Worm (Caenorhabditis elegans) whole organism, L1 larva: ENCODE data around the gene serp-1.2.

Experiments
- C34B4.2 ChIP-seq: sonication (generic microtip); optimal IDR thresholded peaks from 2 replicates; lab custom pipeline; 2017; ENCODE audit warnings: mild to moderate bottlenecking, missing genetic modification characterization, missing compliant biosample characterization
- F16B12.6 ChIP-seq: fragments of 150-350 bp; optimal IDR thresholded peaks from 2 replicates; lab custom pipeline; 2014; ENCODE audit warnings: missing biosample characterization, missing genetic modification characterization
- Y116A8C.19 ChIP-seq: sonication (generic microtip); optimal IDR thresholded peaks from 2 replicates; lab custom pipeline; 2016; ENCODE audit warnings: missing compliant biosample characterization, missing genetic modification characterization, borderline replicate concordance
- aly-2 ChIP-seq: fragments of 150-350 bp; optimal IDR thresholded peaks from 2 replicates; lab custom pipeline; 2014; ENCODE audit warnings: missing biosample characterization, missing genetic modification characterization
- blmp-1 ChIP-seq: fragments of 150-350 bp; optimal IDR thresholded peaks from 2 replicates; lab custom pipeline; 2014; ENCODE audit warnings: missing biosample characterization, missing genetic modification characterization
- ceh-63 ChIP-seq: fragments of 200-800 bp; sonication (Bioruptor generic); optimal IDR thresholded peaks from 2 replicates; lab custom pipeline; 2018; ENCODE audit warnings: mild to moderate bottlenecking, missing genetic modification characterization, missing compliant biosample characterization
- ceh-8 ChIP-seq: fragments of 200-800 bp; sonication (Bioruptor generic); optimal IDR thresholded peaks from 2 replicates; lab custom pipeline; 2018; ENCODE audit warnings: mild to moderate bottlenecking, missing genetic modification characterization, moderate library complexity, missing compliant biosample characterization
- ceh-90 ChIP-seq: sonication (generic microtip); optimal IDR thresholded peaks from 2 replicates; lab custom pipeline; 2016; ENCODE audit warnings: missing genetic modification characterization, missing compliant biosample characterization
- dsc-1 ChIP-seq: sonication (generic microtip); optimal IDR thresholded peaks from 2 replicates; lab custom pipeline; 2016; ENCODE audit warnings: mild to moderate bottlenecking, missing genetic modification characterization, missing compliant biosample characterization
- efl-1 ChIP-seq, 4 experiments: fragments of 150-350 bp; optimal IDR thresholded peaks in 3 of 4; peaks in 1 of 4; 1 replicate in 1 of 4; 2 replicates in 3 of 4; lab custom pipeline; 2014; ENCODE audit warnings: missing biosample characterization in 2 of 4, missing genetic modification characterization in 2 of 4, missing genetic modification reagents in 2 of 4
- elt-2 ChIP-seq: sonication (generic microtip); optimal IDR thresholded peaks from 2 replicates; lab custom pipeline; 2016; ENCODE audit warnings: missing genetic modification characterization, mild to moderate bottlenecking, inconsistent platforms, missing compliant biosample characterization, missing genetic modification reagents
- elt-3 ChIP-seq, 6 experiments: fragments of 150-350 bp in 1 of 6; sonication (generic microtip); optimal IDR thresholded peaks; 2 replicates each; lab custom pipeline; 2017 to 2018; ENCODE audit warnings: missing biosample characterization in 6 of 6, missing genetic modification characterization in 6 of 6, inconsistent platforms in 1 of 6
- ets-5 ChIP-seq: fragments of 200-800 bp; sonication (Bioruptor generic); IDR thresholded peaks from 2 replicates; pipeline ENCODE4 v1.3.6; 2022; ENCODE audit warnings: missing genetic modification characterization, missing compliant biosample characterization
- fkh-10 ChIP-seq: sonication (generic microtip); optimal IDR thresholded peaks from 2 replicates; lab custom pipeline; 2017; ENCODE audit warnings: missing biosample characterization, missing genetic modification reagents, missing genetic modification characterization
- fkh-8 ChIP-seq: sonication (generic microtip); optimal IDR thresholded peaks from 2 replicates; lab custom pipeline; 2016; ENCODE audit warnings: mild to moderate bottlenecking, missing genetic modification characterization, missing compliant biosample characterization
- fos-1 ChIP-seq: fragments of 150-350 bp; optimal IDR thresholded peaks from 2 replicates; lab custom pipeline; 2014; ENCODE audit warnings: missing biosample characterization, missing genetic modification characterization
- hpl-2 ChIP-seq: fragments of 150-350 bp; optimal IDR thresholded peaks from 2 replicates; lab custom pipeline; 2014; ENCODE audit warnings: missing biosample characterization, missing genetic modification reagents, missing genetic modification characterization
- irx-1 ChIP-seq: sonication (generic microtip); optimal IDR thresholded peaks from 2 replicates; lab custom pipeline; 2016; ENCODE audit warnings: missing genetic modification characterization, missing compliant biosample characterization
- isw-1 ChIP-seq: fragments of 200-800 bp; sonication (Bioruptor generic); IDR thresholded peaks from 2 replicates; pipeline ENCODE4 v1.3.6; 2022; ENCODE audit warnings: missing genetic modification characterization, missing compliant biosample characterization
- jun-1 ChIP-seq: fragments of 150-350 bp; optimal IDR thresholded peaks from 2 replicates; lab custom pipeline; 2014; ENCODE audit warnings: missing biosample characterization, missing genetic modification reagents, missing genetic modification characterization
- lin-13 ChIP-seq: fragments of 150-350 bp; optimal IDR thresholded peaks from 2 replicates; lab custom pipeline; 2014; ENCODE audit warnings: missing biosample characterization, missing genetic modification reagents, missing genetic modification characterization
- lin-14 ChIP-seq: fragments of 200-800 bp; sonication (Bioruptor generic); optimal IDR thresholded peaks from 2 replicates; lab custom pipeline; 2018; ENCODE audit warnings: mild to moderate bottlenecking, missing genetic modification characterization, moderate library complexity, missing compliant biosample characterization
- lin-15B ChIP-seq: fragments of 150-350 bp; sonication (generic microtip); optimal IDR thresholded peaks from 3 replicates; lab custom pipeline; 2014; ENCODE audit warnings: missing biosample characterization, missing genetic modification characterization
- lin-35 ChIP-seq, 2 experiments: fragments of 150-350 bp; optimal IDR thresholded peaks; 2 replicates each; lab custom pipeline; 2014; ENCODE audit warnings: missing biosample characterization in 2 of 2, missing genetic modification characterization in 2 of 2, missing genetic modification reagents in 2 of 2
- lsy-2 ChIP-seq, 2 experiments: fragments of 150-350 bp; optimal IDR thresholded peaks; 2 replicates each; lab custom pipeline; 2014; ENCODE audit warnings: missing biosample characterization in 2 of 2, missing genetic modification characterization in 2 of 2
- mdl-1 ChIP-seq, 2 experiments: fragments of 150-350 bp; optimal IDR thresholded peaks; 2 replicates each; lab custom pipeline; 2014 to 2017; ENCODE audit warnings: missing biosample characterization in 2 of 2, missing genetic modification characterization in 2 of 2, inconsistent platforms in 1 of 2
- mef-2 ChIP-seq: fragments of 150-350 bp; optimal IDR thresholded peaks from 2 replicates; lab custom pipeline; 2014; ENCODE audit warnings: missing biosample characterization, missing genetic modification characterization
- mep-1 ChIP-seq: fragments of 150-350 bp; optimal IDR thresholded peaks from 2 replicates; lab custom pipeline; 2014; ENCODE audit warnings: missing biosample characterization, missing genetic modification characterization
- nhr-12 ChIP-seq: sonication (generic microtip); optimal IDR thresholded peaks from 2 replicates; lab custom pipeline; 2017; ENCODE audit warnings: missing biosample characterization, missing genetic modification characterization
- nhr-19 ChIP-seq: fragments of 200-800 bp; sonication (Bioruptor generic); conservative IDR thresholded peaks from 2 replicates; pipeline ENCODE4 v1.3.6; 2022; ENCODE audit warnings: missing genetic modification characterization, missing compliant biosample characterization
- nhr-20 ChIP-seq: sonication (generic microtip); optimal IDR thresholded peaks from 2 replicates; lab custom pipeline; 2016; ENCODE audit warnings: mild to moderate bottlenecking, missing genetic modification characterization, missing compliant biosample characterization
- nhr-237 ChIP-seq: fragments of 150-350 bp; optimal IDR thresholded peaks from 2 replicates; lab custom pipeline; 2014; ENCODE audit warnings: missing biosample characterization, missing genetic modification characterization
- nhr-71 ChIP-seq: sonication (generic microtip); optimal IDR thresholded peaks from 2 replicates; lab custom pipeline; 2016; ENCODE audit warnings: mild to moderate bottlenecking, missing genetic modification characterization, moderate library complexity, missing compliant biosample characterization
- nhr-76 ChIP-seq: sonication (generic microtip); optimal IDR thresholded peaks from 2 replicates; lab custom pipeline; 2017; ENCODE audit warnings: missing biosample characterization, missing genetic modification characterization
- nhr-77 ChIP-seq: fragments of 150-350 bp; optimal IDR thresholded peaks from 2 replicates; lab custom pipeline; 2014; ENCODE audit warnings: missing biosample characterization, missing genetic modification characterization
- nhr-84 ChIP-seq: sonication (generic microtip); optimal IDR thresholded peaks from 2 replicates; lab custom pipeline; 2017; ENCODE audit warnings: missing biosample characterization, missing genetic modification characterization
- nhr-85 ChIP-seq: sonication (generic microtip); peaks from one replicate; lab custom pipeline; 2016; ENCODE audit warnings: missing genetic modification characterization, inconsistent platforms, missing compliant biosample characterization
- rnt-1 ChIP-seq: sonication (generic microtip); optimal IDR thresholded peaks from 2 replicates; lab custom pipeline; 2016; ENCODE audit warnings: mild to moderate bottlenecking, missing genetic modification characterization, moderate library complexity, missing compliant biosample characterization
- skn-1 ChIP-seq: fragments of 150-350 bp; optimal IDR thresholded peaks from 2 replicates; lab custom pipeline; 2014; ENCODE audit warnings: missing biosample characterization, missing genetic modification characterization
- snpc-4 ChIP-seq: fragments of 150-350 bp; optimal IDR thresholded peaks from 2 replicates; lab custom pipeline; 2014; ENCODE audit warnings: missing biosample characterization, missing genetic modification characterization
- snu-23 ChIP-seq: sonication (generic microtip); optimal IDR thresholded peaks from 2 replicates; lab custom pipeline; 2016; ENCODE audit warnings: missing genetic modification characterization, missing compliant biosample characterization
- swsn-7 ChIP-seq: sonication (generic microtip); optimal IDR thresholded peaks from 2 replicates; lab custom pipeline; 2016; ENCODE audit warnings: missing genetic modification characterization, missing compliant biosample characterization
- unc-30 ChIP-seq: sonication (generic microtip); optimal IDR thresholded peaks from 2 replicates; lab custom pipeline; 2017; ENCODE audit warnings: missing biosample characterization, missing genetic modification characterization
- unc-62 ChIP-seq: fragments of 150-350 bp; optimal IDR thresholded peaks from 2 replicates; lab custom pipeline; 2014; ENCODE audit warnings: missing biosample characterization, missing genetic modification reagents, missing genetic modification characterization
- unc-86 ChIP-seq: sonication (generic microtip); optimal IDR thresholded peaks from 2 replicates; lab custom pipeline; 2016; ENCODE audit warnings: missing genetic modification characterization, missing compliant biosample characterization
- unc-98 ChIP-seq: fragments of 200-800 bp; sonication (Bioruptor generic); IDR thresholded peaks from 2 replicates; pipeline ENCODE4 v1.3.6; 2022; ENCODE audit warnings: missing genetic modification characterization, missing compliant biosample characterization
- vab-15 ChIP-seq: sonication (generic microtip); optimal IDR thresholded peaks from 2 replicates; lab custom pipeline; 2017; ENCODE audit warnings: missing genotype, mild to moderate bottlenecking, missing genetic modification characterization, missing compliant biosample characterization
- xbp-1 ChIP-seq: sonication (generic microtip); optimal IDR thresholded peaks from 2 replicates; lab custom pipeline; 2016; ENCODE audit warnings: missing genetic modification characterization, missing compliant biosample characterization
- ztf-4 ChIP-seq: fragments of 150-350 bp; optimal IDR thresholded peaks from 2 replicates; lab custom pipeline; 2014; ENCODE audit warnings: missing biosample characterization, missing genetic modification characterization

Gene serp-1.2

ce11 chrIV:8234088-8234496 is 8.6 kb downstream of the serp-1.2 start:
- peak; percentile 59 for TF ChIP-seq nhr-20 (tag; lab: Kevin White, UChicago)
- TF ChIP-seq lin-15B (tag; lab: Kevin White, UChicago), result no peak
- TF ChIP-seq C34B4.2 (tag; lab: Kevin White, UChicago), result no peak
- peak in 1 of 6 experiments; percentile 0 for TF ChIP-seq elt-3 (tag; optimal IDR thresholded peaks at IDR 0.05; lab: Kevin White, UChicago)
- no peak for TF ChIP-seq elt-2 (tag; lab: Kevin White, UChicago)
- no peak for TF ChIP-seq nhr-19
- no peak for TF ChIP-seq efl-1 (optimal IDR thresholded peaks at IDR 0.05; lab: Kevin White, UChicago)
- TF ChIP-seq efl-1 (GFP tag; optimal IDR thresholded peaks at IDR 0.05 in 1 of 2; lab: Kevin White, UChicago), result peak in 1 of 2 experiments; percentile 75
- TF ChIP-seq snu-23, result peak; percentile 22
- TF ChIP-seq lin-14 (GFP tag; lab: Kevin White, UChicago), result peak; percentile 39
- TF ChIP-seq blmp-1 (tag; lab: Kevin White, UChicago), result peak; percentile 57
- TF ChIP-seq nhr-71, result peak; percentile 1
- peak in 1 of 2 experiments; percentile 31 for TF ChIP-seq mdl-1 (tag; optimal IDR thresholded peaks at IDR 0.05; lab: Kevin White, UChicago)

- TF ChIP-seq mdl-1 (tag; optimal IDR thresholded peaks at IDR 0.05; lab: Kevin White, UChicago) (no peak), dsc-1 (tag; lab: Kevin White, UChicago) (peak; percentile 45), F16B12.6 (tag; lab: Kevin White, UChicago) (no peak), mep-1 (tag; lab: Kevin White, UChicago) (peak; percentile 11), ets-5 (no peak), Y116A8C.19 (tag; lab: Kevin White, UChicago) (no peak), vab-15 (tag; lab: Kevin White, UChicago) (no peak), unc-62 (GFP tag; lab: Kevin White, UChicago) (no peak), unc-86 (tag; lab: Kevin White, UChicago) (no peak), lin-13 (GFP tag; lab: Kevin White, UChicago) (no peak), aly-2 (tag; lab: Kevin White, UChicago) (no peak), swsn-7 (tag; lab: Kevin White, UChicago) (peak; percentile 7), nhr-237 (no peak), efl-1 (optimal IDR thresholded peaks at IDR 0.05; lab: Kevin White, UChicago) (no peak), efl-1 (GFP tag; optimal IDR thresholded peaks at IDR 0.05 in 1 of 2; lab: Kevin White, UChicago) (no peak), fkh-8 (tag; lab: Kevin White, UChicago) (peak; percentile 80), C34B4.2 (tag; lab: Kevin White, UChicago) (no peak), nhr-76 (tag; lab: Kevin White, UChicago) (no peak), nhr-12 (tag; lab: Kevin White, UChicago) (no peak), lin-14 (GFP tag; lab: Kevin White, UChicago) (peak; percentile 54), jun-1 (no peak), irx-1 (tag; lab: Kevin White, UChicago) (no peak), nhr-77 (tag; lab: Kevin White, UChicago) (no peak), fkh-10 (GFP tag; lab: Kevin White, UChicago) (peak; percentile 1), ceh-8 (GFP tag; lab: Kevin White, UChicago) (no peak), ceh-63 (no peak), nhr-20 (tag; lab: Kevin White, UChicago) (peak; percentile 15), nhr-85 (tag; lab: Kevin White, UChicago) (no peak), lin-15B (tag; lab: Kevin White, UChicago) (no peak), lsy-2 (tag; optimal IDR thresholded peaks at IDR 0.05; lab: Kevin White, UChicago) (peak in 1 of 2 experiments; percentile 1), lin-35 (GFP tag; optimal IDR thresholded peaks at IDR 0.05; lab: Kevin White, UChicago) (no peak), unc-30 (tag; lab: Kevin White, UChicago) (no peak), blmp-1 (tag; lab: Kevin White, UChicago) (no peak), nhr-19 (0 out of 2 replicates have a peak, but pooled peaks have one; percentile 12), snpc-4 (tag; lab: Kevin White, UChicago) (no peak), nhr-71 (peak; percentile 59), hpl-2 (GFP tag; lab: Kevin White, UChicago) (no peak), isw-1 (GFP tag; lab: Robert Waterston, UW) (no peak), nhr-84 (tag; lab: Kevin White, UChicago) (no peak), skn-1 (tag; lab: Kevin White, UChicago) (no peak), xbp-1 (no peak), ztf-4 (tag; lab: Kevin White, UChicago) (no peak), ceh-90 (tag; lab: Kevin White, UChicago) (peak; percentile 48), unc-98 (GFP tag; lab: Robert Waterston, UW) (no peak), fos-1 (no peak), rnt-1 (tag; lab: Kevin White, UChicago) (no peak), mef-2 (no peak)
These were observed 9.7 kb downstream of the serp-1.2 start for ce11 chrIV:8235114-8235686.
